Fruit fly (Drosophila melanogaster) whole organism, embryonic: Measurements from ENCODE around the gene Dhc93AB.

Experiments
- B-H1 ChIP-seq: fragments of 200-800 bp; sonication (Bioruptor generic); IDR thresholded peaks from 3 replicates; pipeline ENCODE4 v1.3.6; 2022; ENCODE audit warnings: missing biosample characterization, missing genetic modification characterization
- CG10267 ChIP-seq: fragments of 200-800 bp; sonication (Bioruptor generic); optimal IDR thresholded peaks from 2 replicates; lab custom pipeline; 2018; ENCODE audit warnings: missing biosample characterization, mild to moderate bottlenecking, missing genetic modification characterization, moderate library complexity
- CG10654 ChIP-seq: fragments of 200-800 bp; sonication (Bioruptor generic); optimal IDR thresholded peaks from 2 replicates; lab custom pipeline; 2016; ENCODE audit warnings: missing biosample characterization, missing genetic modification characterization
- CG10979 ChIP-seq: fragments of 200-800 bp; sonication (Bioruptor generic); optimal IDR thresholded peaks from 2 replicates; lab custom pipeline; 2018; ENCODE audit warnings: missing biosample characterization, mild to moderate bottlenecking, missing genetic modification characterization, moderate library complexity
- CG12769 ChIP-seq: fragments of 200-800 bp; sonication (Bioruptor generic); optimal IDR thresholded peaks from 2 replicates; lab custom pipeline; 2019; ENCODE audit warnings: missing biosample characterization, mild to moderate bottlenecking, missing genetic modification characterization, moderate library complexity
- CG13123 ChIP-seq: fragments of 200-800 bp; sonication (Bioruptor generic); optimal IDR thresholded peaks from 2 replicates; lab custom pipeline; 2016; ENCODE audit warnings: missing biosample characterization, missing genetic modification characterization
- CG13894 ChIP-seq: fragments of 200-800 bp; sonication (Bioruptor generic); optimal IDR thresholded peaks from 3 replicates; lab custom pipeline; 2018; ENCODE audit warnings: missing biosample characterization, mild to moderate bottlenecking, missing genetic modification characterization, moderate library complexity
- CG15011 ChIP-seq: fragments of 200-800 bp; sonication (Bioruptor generic); optimal IDR thresholded peaks from 3 replicates; lab custom pipeline; 2018; ENCODE audit warnings: missing biosample characterization, mild to moderate bottlenecking, missing genetic modification characterization
- CG1602 ChIP-seq: fragments of 200-800 bp; sonication (Bioruptor generic); optimal IDR thresholded peaks from 3 replicates; lab custom pipeline; 2016; ENCODE audit warnings: missing biosample characterization, missing genetic modification characterization
- CG16863 ChIP-seq: fragments of 200-800 bp; sonication (Bioruptor generic); optimal IDR thresholded peaks from 3 replicates; lab custom pipeline; 2016; ENCODE audit warnings: missing biosample characterization, missing genetic modification characterization
- CG2712 ChIP-seq: fragments of 200-800 bp; optimal IDR thresholded peaks from 3 replicates; lab custom pipeline; 2019; ENCODE audit warnings: missing biosample characterization, mild to moderate bottlenecking, missing genetic modification characterization, moderate library complexity
- CG3995 ChIP-seq: fragments of 200-800 bp; sonication (Bioruptor generic); optimal IDR thresholded peaks from 3 replicates; lab custom pipeline; 2016; ENCODE audit warnings: missing biosample characterization, missing genetic modification characterization
- CG6854 ChIP-seq: fragments of 200-800 bp; sonication (Bioruptor generic); optimal IDR thresholded peaks from 3 replicates; lab custom pipeline; 2017; ENCODE audit warnings: missing biosample characterization, mild to moderate bottlenecking, missing genetic modification characterization
- CG7357 ChIP-seq: fragments of 200-800 bp; sonication (Bioruptor generic); IDR thresholded peaks from 3 replicates; pipeline ENCODE4 v1.3.6; 2022; ENCODE audit warnings: missing biosample characterization, missing genetic modification characterization
- CG7556 ChIP-seq: fragments of 200-800 bp; sonication (Bioruptor generic); optimal IDR thresholded peaks from 2 replicates; lab custom pipeline; 2017; ENCODE audit warnings: missing biosample characterization, mild to moderate bottlenecking, missing genetic modification characterization
- CG7839 ChIP-seq: fragments of 200-800 bp; sonication (Bioruptor generic); optimal IDR thresholded peaks from 3 replicates; lab custom pipeline; 2018; ENCODE audit warnings: missing biosample characterization, mild to moderate bottlenecking, missing genetic modification characterization, moderate library complexity
- CG9727 ChIP-seq: fragments of 200-800 bp; sonication (Bioruptor generic); optimal IDR thresholded peaks from 3 replicates; lab custom pipeline; 2017; ENCODE audit warnings: missing biosample characterization, mild to moderate bottlenecking, missing genetic modification characterization
- CG9797 ChIP-seq: fragments of 200-800 bp; sonication (Bioruptor generic); optimal IDR thresholded peaks from 3 replicates; lab custom pipeline; 2018; ENCODE audit warnings: missing biosample characterization, mild to moderate bottlenecking, missing genetic modification characterization
- Dad ChIP-seq: fragments of 200-800 bp; sonication (Bioruptor generic); optimal IDR thresholded peaks from 3 replicates; lab custom pipeline; 2016; ENCODE audit warnings: missing biosample characterization, missing genetic modification characterization
- Deaf1 ChIP-seq: fragments of 200-800 bp; optimal IDR thresholded peaks from 3 replicates; lab custom pipeline; 2019; ENCODE audit warnings: missing biosample characterization, mild to moderate bottlenecking, missing genetic modification characterization, moderate library complexity
- Dip2 ChIP-seq: fragments of 200-800 bp; sonication (Bioruptor generic); IDR thresholded peaks from 2 replicates; pipeline ENCODE4 v1.3.6; 2022; ENCODE audit warnings: missing biosample characterization, missing genetic modification characterization
- Dref ChIP-seq: fragments of 200-800 bp; sonication (Bioruptor generic); IDR thresholded peaks from 2 replicates; pipeline ENCODE4 v1.3.6; 2022; ENCODE audit warnings: missing biosample characterization, missing genetic modification characterization
- HLH3B ChIP-seq: fragments of 200-800 bp; sonication (Bioruptor generic); IDR thresholded peaks from 2 replicates; pipeline ENCODE4 v1.3.6; 2022; ENCODE audit warnings: missing biosample characterization, missing genetic modification characterization
- Lim3 ChIP-seq: fragments of 200-800 bp; sonication (Bioruptor generic); IDR thresholded peaks from 2 replicates; pipeline ENCODE4 v1.3.6; 2022; ENCODE audit warnings: missing biosample characterization, missing genetic modification characterization
- Mrtf ChIP-seq: fragments of 200-800 bp; sonication (Bioruptor generic); IDR thresholded peaks from 3 replicates; pipeline ENCODE4 v1.3.6; 2022; ENCODE audit warnings: missing biosample characterization, missing genetic modification characterization
- Myb ChIP-seq: fragments of 200-800 bp; sonication (Bioruptor generic); optimal IDR thresholded peaks from 2 replicates; lab custom pipeline; 2016; ENCODE audit warnings: missing biosample characterization, missing genetic modification characterization
- PHDP ChIP-seq: fragments of 200-800 bp; sonication (Bioruptor generic); optimal IDR thresholded peaks from 3 replicates; lab custom pipeline; 2018; ENCODE audit warnings: missing biosample characterization, mild to moderate bottlenecking, missing genetic modification characterization, moderate library complexity
- Sin3A ChIP-seq: fragments of >200 bp; optimal IDR thresholded peaks from 2 replicates; lab custom pipeline; 2018
- Taf1 ChIP-seq: fragments of 200-800 bp; sonication (Bioruptor generic); IDR thresholded peaks from 2 replicates; pipeline ENCODE4 v1.3.6; 2022; ENCODE audit warnings: missing biosample characterization, missing genetic modification characterization
- aop ChIP-seq: fragments of 200-800 bp; sonication (Bioruptor generic); IDR thresholded peaks from 2 replicates; pipeline ENCODE4 v1.3.6; 2022; ENCODE audit warnings: missing biosample characterization, missing genetic modification characterization
- chn ChIP-seq: fragments of 200-800 bp; sonication (Bioruptor generic); optimal IDR thresholded peaks from 2 replicates; lab custom pipeline; 2016; ENCODE audit warnings: missing biosample characterization, missing genetic modification characterization
- crp ChIP-seq, 2 experiments: fragments of 200-800 bp; sonication (Bioruptor generic); optimal IDR thresholded peaks; 2 replicates in 1 of 2; 3 replicates in 1 of 2; lab custom pipeline; 2017; ENCODE audit warnings: missing biosample characterization in 2 of 2, missing genetic modification characterization in 2 of 2, mild to moderate bottlenecking in 1 of 2, moderate library complexity in 1 of 2
- dati ChIP-seq: fragments of 200-800 bp; sonication (Bioruptor generic); IDR thresholded peaks from 2 replicates; pipeline ENCODE4 v1.3.6; 2022; ENCODE audit warnings: missing biosample characterization, missing genetic modification characterization
- dysf ChIP-seq: fragments of 200-800 bp; sonication (Bioruptor generic); IDR thresholded peaks from 3 replicates; pipeline ENCODE4 v1.3.6; 2022; ENCODE audit warnings: missing biosample characterization, missing genetic modification characterization
- ind ChIP-seq: fragments of 200-800 bp; sonication (Bioruptor generic); optimal IDR thresholded peaks from 3 replicates; lab custom pipeline; 2016; ENCODE audit warnings: missing biosample characterization, missing genetic modification characterization
- insv ChIP-seq, 2 experiments: fragments of 200-800 bp; sonication (Bioruptor generic); optimal IDR thresholded peaks; 3 replicates each; lab custom pipeline; 2016 to 2018; ENCODE audit warnings: missing biosample characterization in 2 of 2, missing genetic modification characterization in 2 of 2
- ken ChIP-seq: fragments of 200-800 bp; sonication (Bioruptor generic); IDR thresholded peaks from 3 replicates; pipeline ENCODE4 v1.3.6; 2022; ENCODE audit warnings: missing biosample characterization, missing genetic modification characterization
- knrl ChIP-seq: fragments of 200-800 bp; sonication (Bioruptor generic); IDR thresholded peaks from 3 replicates; pipeline ENCODE4 v1.3.6; 2022; ENCODE audit warnings: missing biosample characterization, missing genetic modification characterization; ENCODE audit not compliant: partially characterized antibody
- nau ChIP-seq: fragments of 200-800 bp; sonication (Bioruptor generic); optimal IDR thresholded peaks from 3 replicates; lab custom pipeline; 2017; ENCODE audit warnings: missing biosample characterization, mild to moderate bottlenecking, missing genetic modification characterization, missing genetic modification reagents
- nerfin-2 ChIP-seq: fragments of 200-800 bp; sonication (Bioruptor generic); IDR thresholded peaks from 2 replicates; pipeline ENCODE4 v1.3.6; 2022; ENCODE audit warnings: missing biosample characterization, missing genetic modification characterization; ENCODE audit not compliant: partially characterized antibody
- nom ChIP-seq: fragments of 200-800 bp; sonication (Bioruptor generic); optimal IDR thresholded peaks from 2 replicates; lab custom pipeline; 2017; ENCODE audit warnings: missing biosample characterization, missing genetic modification characterization, mild to moderate bottlenecking, moderate library complexity, missing genetic modification reagents
- odd ChIP-seq: fragments of 200-800 bp; sonication (Bioruptor generic); optimal IDR thresholded peaks from 2 replicates; lab custom pipeline; 2017; ENCODE audit warnings: missing biosample characterization, mild to moderate bottlenecking, missing genetic modification characterization
- onecut ChIP-seq: fragments of 200-800 bp; sonication (Bioruptor generic); IDR thresholded peaks from 2 replicates; pipeline ENCODE4 v1.3.6; 2022; ENCODE audit warnings: missing biosample characterization, missing genetic modification characterization
- org-1 ChIP-seq: fragments of 200-800 bp; sonication (Bioruptor generic); optimal IDR thresholded peaks from 2 replicates; lab custom pipeline; 2017; ENCODE audit warnings: missing biosample characterization, missing genetic modification characterization
- pnt ChIP-seq: fragments of 200-800 bp; sonication (Bioruptor generic); optimal IDR thresholded peaks from 3 replicates; lab custom pipeline; 2016; ENCODE audit warnings: missing biosample characterization, missing genetic modification characterization
- sc ChIP-seq, 3 experiments: fragments of >200 bp in 2 of 3; fragments of 200-800 bp in 1 of 3; sonication (Bioruptor generic) in 1 of 3; optimal IDR thresholded peaks; 2 replicates in 2 of 3; 3 replicates in 1 of 3; lab custom pipeline; 2017; ENCODE audit warnings: mild to moderate bottlenecking in 1 of 3, missing biosample characterization in 1 of 3, missing genetic modification characterization in 1 of 3, missing genetic modification reagents in 1 of 3
- schlank ChIP-seq: fragments of 200-800 bp; sonication (Bioruptor generic); optimal IDR thresholded peaks from 2 replicates; lab custom pipeline; 2018; ENCODE audit warnings: missing biosample characterization, mild to moderate bottlenecking, missing genetic modification characterization
- seq ChIP-seq: fragments of 200-800 bp; sonication (Bioruptor generic); IDR thresholded peaks from 2 replicates; pipeline ENCODE4 v1.3.6; 2022; ENCODE audit warnings: missing biosample characterization, missing genetic modification characterization
- slou ChIP-seq: fragments of 200-800 bp; sonication (Bioruptor generic); optimal IDR thresholded peaks from 3 replicates; lab custom pipeline; 2016; ENCODE audit warnings: missing biosample characterization, missing genetic modification characterization
- wdn ChIP-seq: fragments of 200-800 bp; sonication (Bioruptor generic); IDR thresholded peaks from 2 replicates; pipeline ENCODE4 v1.3.6; 2022; ENCODE audit warnings: missing biosample characterization, missing genetic modification characterization

Dhc93AB gene

dm6 chr3R:21065010-21065695 is 22.9 kb upstream of the Dhc93AB start, which contains the start of gene AnxB9 (continued):
- no peak for TF ChIP-seq PHDP
- no peak for TF ChIP-seq CG9797
- TF ChIP-seq aop (GFP tag; lab: Robert Waterston, UW), result no peak
- TF ChIP-seq org-1, result no peak
- no peak for TF ChIP-seq Dip2 (GFP tag; lab: Robert Waterston, UW)
- no peak for TF ChIP-seq CG9727 (GFP tag; lab: Kevin White, UChicago)
- peak; percentile 52 for TF ChIP-seq Dref (GFP tag; lab: Robert Waterston, UW)
- TF ChIP-seq CG13894 (tag; lab: Kevin White, UChicago), result peak; percentile 83
- no peak for TF ChIP-seq nerfin-2 (GFP tag; lab: Robert Waterston, UW)
- TF ChIP-seq Deaf1, result peak; percentile 30
- TF ChIP-seq onecut (GFP tag; lab: Robert Waterston, UW), result peak; percentile 60
- TF ChIP-seq odd (GFP tag; lab: Kevin White, UChicago), result peak; percentile 57
- TF ChIP-seq CG1602 (GFP tag; lab: Kevin White, UChicago), result no peak
- no peak for TF ChIP-seq Taf1 (GFP tag; lab: Robert Waterston, UW)
- TF ChIP-seq CG16863, result peak; percentile 20
- no peak for TF ChIP-seq sc (optimal IDR thresholded peaks at IDR 0.05; lab: Kevin White, UChicago)
- TF ChIP-seq sc (GFP tag; optimal IDR thresholded peaks at IDR 0.05; lab: Kevin White, UChicago), result no peak
- TF ChIP-seq CG13123 (GFP tag; lab: Kevin White, UChicago), result no peak
- no peak for TF ChIP-seq HLH3B (GFP tag; lab: Robert Waterston, UW)
- peak; percentile 39 for TF ChIP-seq schlank (tag; lab: Kevin White, UChicago)
- no peak for TF ChIP-seq Mrtf
- TF ChIP-seq slou (GFP tag; lab: Kevin White, UChicago), result no peak
- 0 out of 3 replicates have a peak, but pooled peaks have one; percentile 52 for TF ChIP-seq ken (GFP tag; lab: Robert Waterston, UW)
- peak; percentile 9 for TF ChIP-seq CG12769
- no peak for TF ChIP-seq wdn (GFP tag; lab: Robert Waterston, UW)
- TF ChIP-seq CG7556 (GFP tag; lab: Kevin White, UChicago), result no peak
- peak; percentile 38 for TF ChIP-seq chn (GFP tag; lab: Kevin White, UChicago)
- no peak for TF ChIP-seq crp (GFP tag; optimal IDR thresholded peaks at IDR 0.05; lab: Kevin White, UChicago)
- TF ChIP-seq ind (GFP tag; lab: Kevin White, UChicago), result no peak
- TF ChIP-seq knrl, result peak; percentile 5; the same call in 2 of the 3 replicates
- peak; percentile 15 for TF ChIP-seq CG7839
- TF ChIP-seq dati (GFP tag; lab: Robert Waterston, UW), result no peak
- TF ChIP-seq dysf (GFP tag; lab: Robert Waterston, UW), result no peak
- no peak for TF ChIP-seq pnt (GFP tag; lab: Kevin White, UChicago)
- no peak for TF ChIP-seq seq
- TF ChIP-seq CG15011 (GFP tag; lab: Kevin White, UChicago), result no peak
- no peak for TF ChIP-seq CG10267 (tag; lab: Kevin White, UChicago)
- TF ChIP-seq Myb, result no peak
- TF ChIP-seq Dad, result peak; percentile 8
- TF ChIP-seq nau (GFP tag; lab: Kevin White, UChicago), result peak; percentile 34
- TF ChIP-seq nom (GFP tag; lab: Kevin White, UChicago), result peak; percentile 81
- TF ChIP-seq CG3995 (GFP tag; lab: Kevin White, UChicago), result no peak
- no peak for TF ChIP-seq Lim3 (GFP tag; lab: Robert Waterston, UW)
- no peak for TF ChIP-seq B-H1 (GFP tag; lab: Robert Waterston, UW)
- TF ChIP-seq CG7357, result no peak
- peak; percentile 23 for TF ChIP-seq CG2712 (tag; lab: Kevin White, UChicago)
- TF ChIP-seq insv (GFP tag; optimal IDR thresholded peaks at IDR 0.05; lab: Kevin White, UChicago), result no peak
- TF ChIP-seq CG10979 (tag; lab: Kevin White, UChicago), result no peak
- TF ChIP-seq CG10654 (GFP tag; lab: Kevin White, UChicago), result no peak
- peak; percentile 48 for TF ChIP-seq CG6854 (GFP tag; lab: Kevin White, UChicago)
- TF ChIP-seq Sin3A, result no peak
